Fruit fly (Drosophila melanogaster) whole organism, embryonic: ENCODE results near the gene GC.

Source experiments
- Atf3 ChIP-seq: fragments of 200-800 bp; sonication (Bioruptor generic); optimal IDR thresholded peaks from 3 replicates; lab custom pipeline; 2016; ENCODE audit warnings: missing biosample characterization, missing genetic modification characterization
- BEAF-32 ChIP-seq: fragments of 200-800 bp; sonication (Bioruptor generic); optimal IDR thresholded peaks from 3 replicates; lab custom pipeline; 2017; ENCODE audit warnings: missing biosample characterization, missing genetic modification characterization, mild to moderate bottlenecking, moderate library complexity, missing genetic modification reagents
- CG1024 ChIP-seq: fragments of 200-800 bp; sonication (Bioruptor generic); IDR thresholded peaks from 2 replicates; pipeline ENCODE4 v1.3.6; 2022; ENCODE audit warnings: missing biosample characterization, missing genetic modification characterization
- CG10267 ChIP-seq: fragments of 200-800 bp; sonication (Bioruptor generic); optimal IDR thresholded peaks from 2 replicates; lab custom pipeline; 2018; ENCODE audit warnings: missing biosample characterization, mild to moderate bottlenecking, missing genetic modification characterization, moderate library complexity
- CG10431 ChIP-seq: fragments of 200-800 bp; sonication (Bioruptor generic); optimal IDR thresholded peaks from 3 replicates; lab custom pipeline; 2018; ENCODE audit warnings: missing biosample characterization, mild to moderate bottlenecking, missing genetic modification characterization
- CG10959 ChIP-seq: fragments of 200-800 bp; sonication (Bioruptor generic); IDR thresholded peaks from 2 replicates; pipeline ENCODE4 v1.3.6; 2022; ENCODE audit warnings: missing biosample characterization, missing genetic modification characterization
- CG11247 ChIP-seq: fragments of 200-800 bp; sonication (Bioruptor generic); IDR thresholded peaks from 2 replicates; pipeline ENCODE4 v1.3.6; 2022; ENCODE audit warnings: missing biosample characterization, missing genetic modification characterization
- CG14860 ChIP-seq: fragments of 200-800 bp; sonication (Bioruptor generic); IDR thresholded peaks from 3 replicates; pipeline ENCODE4 v1.3.6; 2022; ENCODE audit warnings: missing biosample characterization, missing genetic modification characterization; ENCODE audit not compliant: partially characterized antibody
- CG15479 ChIP-seq: fragments of 200-800 bp; sonication (Bioruptor generic); optimal IDR thresholded peaks from 3 replicates; lab custom pipeline; 2019; ENCODE audit warnings: missing biosample characterization, mild to moderate bottlenecking, missing genetic modification characterization, moderate library complexity
- CG17912 ChIP-seq: fragments of 200-800 bp; sonication (Bioruptor generic); optimal IDR thresholded peaks from 2 replicates; lab custom pipeline; 2018; ENCODE audit warnings: missing biosample characterization, mild to moderate bottlenecking, missing genetic modification characterization
- CG18476 ChIP-seq: fragments of 200-800 bp; sonication (Bioruptor generic); optimal IDR thresholded peaks from 2 replicates; lab custom pipeline; 2016; ENCODE audit warnings: missing biosample characterization, mild to moderate bottlenecking, missing genetic modification characterization
- CG30403 ChIP-seq: fragments of 200-800 bp; sonication (Bioruptor generic); optimal IDR thresholded peaks from 3 replicates; lab custom pipeline; 2016; ENCODE audit warnings: missing biosample characterization, missing genetic modification characterization
- CG3065 ChIP-seq: fragments of 200-800 bp; sonication (Bioruptor generic); optimal IDR thresholded peaks from 2 replicates; lab custom pipeline; 2016; ENCODE audit warnings: missing biosample characterization, missing genetic modification characterization
- CG33557 ChIP-seq: fragments of 200-800 bp; sonication (Bioruptor generic); optimal IDR thresholded peaks from 2 replicates; lab custom pipeline; 2019; ENCODE audit warnings: missing biosample characterization, mild to moderate bottlenecking, missing genetic modification characterization, moderate library complexity
- CG4404 ChIP-seq: fragments of 200-800 bp; sonication (Bioruptor generic); IDR thresholded peaks from 2 replicates; pipeline ENCODE4 v1.3.6; 2022; ENCODE audit warnings: missing biosample characterization, missing genetic modification characterization
- CG5180 ChIP-seq: fragments of 200-800 bp; sonication (Bioruptor generic); optimal IDR thresholded peaks from 3 replicates; lab custom pipeline; 2017; ENCODE audit warnings: missing biosample characterization, missing genetic modification characterization, mild to moderate bottlenecking, moderate library complexity, missing genetic modification reagents
- CG6272 ChIP-seq: fragments of 200-800 bp; sonication (Bioruptor generic); IDR thresholded peaks from 2 replicates; pipeline ENCODE4 v1.3.6; 2022; ENCODE audit warnings: missing biosample characterization, missing genetic modification characterization
- CG6683 ChIP-seq: fragments of 200-800 bp; sonication (Bioruptor generic); optimal IDR thresholded peaks from 2 replicates; lab custom pipeline; 2017; ENCODE audit warnings: missing biosample characterization, mild to moderate bottlenecking, missing genetic modification characterization, missing genetic modification reagents
- CG6854 ChIP-seq: fragments of 200-800 bp; sonication (Bioruptor generic); optimal IDR thresholded peaks from 3 replicates; lab custom pipeline; 2017; ENCODE audit warnings: missing biosample characterization, mild to moderate bottlenecking, missing genetic modification characterization
- CG7786 ChIP-seq: fragments of 200-800 bp; sonication (Bioruptor generic); optimal IDR thresholded peaks from 2 replicates; lab custom pipeline; 2016; ENCODE audit warnings: missing biosample characterization, missing genetic modification characterization
- CG8089 ChIP-seq: fragments of 200-800 bp; sonication (Bioruptor generic); optimal IDR thresholded peaks from 3 replicates; lab custom pipeline; 2016; ENCODE audit warnings: missing biosample characterization, missing genetic modification characterization
- CG8290 ChIP-seq, 3 experiments: fragments of 200-800 bp; sonication (Bioruptor generic); optimal IDR thresholded peaks; 2 replicates each; lab custom pipeline; 2016 to 2019; ENCODE audit warnings: missing biosample characterization in 3 of 3, missing genetic modification characterization in 3 of 3, mild to moderate bottlenecking in 2 of 3, moderate library complexity in 1 of 3
- CG9609 ChIP-seq: fragments of 200-800 bp; sonication (Bioruptor generic); optimal IDR thresholded peaks from 3 replicates; lab custom pipeline; 2016; ENCODE audit warnings: missing biosample characterization, missing genetic modification characterization
- CG9817 ChIP-seq: fragments of 200-800 bp; sonication (Bioruptor generic); optimal IDR thresholded peaks from 2 replicates; lab custom pipeline; 2018; ENCODE audit warnings: missing biosample characterization, mild to moderate bottlenecking, missing genetic modification characterization, moderate library complexity
- E2f1 ChIP-seq: fragments of 200-800 bp; sonication (Bioruptor generic); IDR thresholded peaks from 2 replicates; pipeline ENCODE4 v1.3.6; 2022; ENCODE audit warnings: missing biosample characterization, missing genetic modification characterization
- Eip74EF ChIP-seq, 2 experiments: fragments of 200-800 bp in 1 of 2; fragments of >200 bp in 1 of 2; sonication (Bioruptor generic) in 1 of 2; optimal IDR thresholded peaks; 2 replicates each; lab custom pipeline; 2017 to 2019; ENCODE audit warnings: missing biosample characterization in 2 of 2, missing genetic modification characterization in 2 of 2, mild to moderate bottlenecking in 1 of 2, moderate library complexity in 1 of 2
- Fer1 ChIP-seq: fragments of 200-800 bp; sonication (Bioruptor generic); optimal IDR thresholded peaks from 2 replicates; lab custom pipeline; 2017; ENCODE audit warnings: missing biosample characterization, mild to moderate bottlenecking, missing genetic modification characterization
- Hmr ChIP-seq: fragments of 200-800 bp; sonication (Bioruptor generic); optimal IDR thresholded peaks from 3 replicates; lab custom pipeline; 2017; ENCODE audit warnings: mild to moderate bottlenecking, missing biosample characterization, missing genetic modification reagents, missing genetic modification characterization
- MBD-R2 ChIP-seq: fragments of 200-800 bp; sonication (Bioruptor generic); IDR thresholded peaks from 2 replicates; pipeline ENCODE4 v1.3.6; 2022; ENCODE audit warnings: missing biosample characterization, missing genetic modification characterization
- PHDP ChIP-seq: fragments of 200-800 bp; sonication (Bioruptor generic); optimal IDR thresholded peaks from 3 replicates; lab custom pipeline; 2018; ENCODE audit warnings: missing biosample characterization, mild to moderate bottlenecking, missing genetic modification characterization, moderate library complexity
- Ravus ChIP-seq: fragments of 200-800 bp; sonication (Bioruptor generic); IDR thresholded peaks from 2 replicates; pipeline ENCODE4 v1.3.6; 2022; ENCODE audit warnings: missing biosample characterization, missing genetic modification characterization
- ap ChIP-seq: fragments of 200-800 bp; sonication (Bioruptor generic); IDR thresholded peaks from 2 replicates; pipeline ENCODE4 v1.3.6; 2022; ENCODE audit warnings: missing biosample characterization, missing genetic modification characterization
- bab2 ChIP-seq: fragments of 200-800 bp; sonication (Bioruptor generic); optimal IDR thresholded peaks from 2 replicates; lab custom pipeline; 2016; ENCODE audit warnings: missing biosample characterization, missing genetic modification characterization
- bcd ChIP-seq: fragments of 200-800 bp; sonication (Bioruptor generic); optimal IDR thresholded peaks from 2 replicates; lab custom pipeline; 2017; ENCODE audit warnings: missing biosample characterization, mild to moderate bottlenecking, missing genetic modification characterization
- br ChIP-seq: fragments of >200 bp; optimal IDR thresholded peaks from 2 replicates; lab custom pipeline; 2017
- bsh ChIP-seq, 2 experiments: fragments of 200-800 bp; sonication (Bioruptor generic); optimal IDR thresholded peaks; 2 replicates each; lab custom pipeline; 2017 to 2018; ENCODE audit warnings: mild to moderate bottlenecking in 2 of 2, missing biosample characterization in 2 of 2, missing genetic modification characterization in 2 of 2, moderate library complexity in 1 of 2
- cad ChIP-seq: fragments of >200 bp; optimal IDR thresholded peaks from 2 replicates; lab custom pipeline; 2017; ENCODE audit warnings: missing biosample characterization, missing genetic modification characterization
- emc ChIP-seq: fragments of 200-800 bp; sonication (Bioruptor generic); optimal IDR thresholded peaks from 2 replicates; lab custom pipeline; 2016; ENCODE audit warnings: missing biosample characterization, missing genetic modification characterization
- en ChIP-seq: fragments of 200-800 bp; sonication (Bioruptor generic); optimal IDR thresholded peaks from 2 replicates; lab custom pipeline; 2016; ENCODE audit warnings: missing biosample characterization, missing genetic modification characterization
- fd102C ChIP-seq: fragments of 200-800 bp; sonication (Bioruptor generic); optimal IDR thresholded peaks from 2 replicates; lab custom pipeline; 2018; ENCODE audit warnings: missing biosample characterization, mild to moderate bottlenecking, missing genetic modification characterization, moderate library complexity
- gcm ChIP-seq: fragments of 200-800 bp; sonication (Bioruptor generic); optimal IDR thresholded peaks from 2 replicates; lab custom pipeline; 2019; ENCODE audit warnings: missing biosample characterization, mild to moderate bottlenecking, missing genetic modification characterization, moderate library complexity
- gcm2 ChIP-seq: fragments of 200-800 bp; sonication (Bioruptor generic); optimal IDR thresholded peaks from 2 replicates; lab custom pipeline; 2016; ENCODE audit warnings: missing biosample characterization, missing genetic modification characterization
- her ChIP-seq: fragments of 200-800 bp; sonication (Bioruptor generic); optimal IDR thresholded peaks from 2 replicates; lab custom pipeline; 2016; ENCODE audit warnings: missing biosample characterization, missing genetic modification characterization
- lilli ChIP-seq: fragments of 200-800 bp; sonication (Bioruptor generic); optimal IDR thresholded peaks from 3 replicates; lab custom pipeline; 2016; ENCODE audit warnings: missing biosample characterization, missing genetic modification characterization
- mam ChIP-seq: fragments of 200-800 bp; sonication (Bioruptor generic); optimal IDR thresholded peaks from 3 replicates; lab custom pipeline; 2016; ENCODE audit warnings: missing biosample characterization, missing genetic modification characterization
- pho ChIP-seq: fragments of 200-800 bp; sonication (Bioruptor generic); optimal IDR thresholded peaks from 2 replicates; lab custom pipeline; 2016; ENCODE audit warnings: missing biosample characterization, missing genetic modification characterization
- ro ChIP-seq: fragments of 200-800 bp; sonication (Bioruptor generic); IDR thresholded peaks from 2 replicates; pipeline ENCODE4 v1.3.6; 2022; ENCODE audit warnings: missing biosample characterization, missing genetic modification characterization
- schlank ChIP-seq: fragments of 200-800 bp; sonication (Bioruptor generic); optimal IDR thresholded peaks from 2 replicates; lab custom pipeline; 2018; ENCODE audit warnings: missing biosample characterization, mild to moderate bottlenecking, missing genetic modification characterization
- sisA ChIP-seq: fragments of 200-800 bp; sonication (Bioruptor generic); IDR thresholded peaks from 2 replicates; pipeline ENCODE4 v1.3.6; 2022; ENCODE audit warnings: missing biosample characterization, missing genetic modification characterization
- sob ChIP-seq: fragments of 200-800 bp; sonication (Bioruptor generic); IDR thresholded peaks from 2 replicates; pipeline ENCODE4 v1.3.6; 2022; ENCODE audit warnings: missing biosample characterization, missing genetic modification characterization
- sug ChIP-seq: fragments of 200-800 bp; optimal IDR thresholded peaks from 2 replicates; lab custom pipeline; 2019; ENCODE audit warnings: missing biosample characterization, mild to moderate bottlenecking, missing genetic modification characterization, moderate library complexity

Gene GC

DNA sequence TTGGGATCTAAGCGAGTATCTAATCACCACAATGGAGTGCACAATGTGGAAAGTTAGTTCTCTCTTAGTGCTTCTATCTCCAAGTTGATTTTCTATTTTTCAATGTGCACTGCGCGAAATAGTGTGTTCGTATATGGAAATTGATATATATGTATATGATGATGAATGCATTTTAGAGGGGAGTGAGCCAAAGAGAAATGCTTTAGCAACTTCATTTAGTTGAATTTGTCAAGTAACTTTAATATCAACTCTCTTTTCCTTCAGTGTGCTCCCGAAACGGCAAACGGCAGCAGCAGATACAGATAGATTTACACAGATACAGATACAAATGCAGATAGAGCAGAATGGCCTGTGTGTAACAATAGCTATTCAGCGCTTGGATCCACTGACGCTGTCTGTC is 45.1 kb downstream of the GC start (continued):
- TF ChIP-seq CG15479 (no peak), bsh (GFP tag; optimal IDR thresholded peaks at IDR 0.05; lab: Kevin White, UChicago) (peak; percentile 46 to 86), CG9609 (GFP tag; lab: Kevin White, UChicago) (peak; percentile 61), CG6854 (GFP tag; lab: Kevin White, UChicago) (no peak), ap (GFP tag; lab: Robert Waterston, UW) (peak; percentile 59), MBD-R2 (peak; percentile 23; the same call in 1 of the 2 replicates), BEAF-32 (no peak), CG3065 (GFP tag; lab: Kevin White, UChicago) (peak; percentile 22), gcm (GFP tag; lab: Kevin White, UChicago) (peak; percentile 24), CG1024 (GFP tag; lab: Robert Waterston, UW) (no peak), CG6272 (GFP tag; lab: Robert Waterston, UW) (no peak), CG30403 (GFP tag; lab: Kevin White, UChicago) (peak; percentile 68), PHDP (peak; percentile 62), Eip74EF (GFP tag; optimal IDR thresholded peaks at IDR 0.05; lab: Kevin White, UChicago) (peak in 1 of 2 experiments; percentile 46), lilli (GFP tag; lab: Kevin White, UChicago) (peak; percentile 55), br (lab: Kevin White, UChicago) (no peak), CG10431 (no peak), CG6683 (GFP tag; lab: Kevin White, UChicago) (no peak), pho (no peak), CG7786 (GFP tag; lab: Kevin White, UChicago) (peak; percentile 26), CG17912 (no peak), Hmr (GFP tag; lab: Kevin White, UChicago) (peak; percentile 7), CG14860 (GFP tag; lab: Robert Waterston, UW) (no peak), emc (GFP tag; lab: Kevin White, UChicago) (no peak), sob (GFP tag; lab: Robert Waterston, UW) (peak; percentile 55; the same call in 1 of the 2 replicates), cad (GFP tag; lab: Kevin White, UChicago) (no peak), CG8089 (GFP tag; lab: Kevin White, UChicago) (peak; percentile 38), gcm2 (GFP tag; lab: Kevin White, UChicago) (no peak), CG18476 (GFP tag; lab: Kevin White, UChicago) (no peak), en (GFP tag; lab: Kevin White, UChicago) (peak; percentile 18), Ravus (GFP tag; lab: Robert Waterston, UW) (no peak), bcd (peak; percentile 58), her (GFP tag; lab: Kevin White, UChicago) (peak; percentile 11), E2f1 (peak; percentile 34; the same call in 1 of the 2 replicates), Atf3 (GFP tag; lab: Kevin White, UChicago) (peak; percentile 52), CG5180 (GFP tag; lab: Kevin White, UChicago) (no peak), CG11247 (GFP tag; lab: Robert Waterston, UW) (0 out of 2 replicates have a peak, but pooled peaks have one; percentile 42), bab2 (GFP tag; lab: Kevin White, UChicago) (peak; percentile 69), CG8290 (GFP tag; optimal IDR thresholded peaks at IDR 0.05; lab: Kevin White, UChicago) (no peak), CG8290 (tag; optimal IDR thresholded peaks at IDR 0.05; lab: Kevin White, UChicago) (peak in 1 of 2 experiments; percentile 75), CG33557 (GFP tag; lab: Kevin White, UChicago) (no peak), CG9817 (peak; percentile 39), CG10267 (tag; lab: Kevin White, UChicago) (peak; percentile 59), Fer1 (no peak), ro (GFP tag; lab: Robert Waterston, UW) (no peak), fd102C (GFP tag; lab: Kevin White, UChicago) (no peak), mam (GFP tag; lab: Kevin White, UChicago) (no peak), CG4404 (GFP tag; lab: Robert Waterston, UW) (peak; percentile 72), schlank (tag; lab: Kevin White, UChicago) (no peak), CG10959 (GFP tag; lab: Robert Waterston, UW) (no peak), sisA (GFP tag; lab: Robert Waterston, UW) (peak; percentile 30; the same call in 1 of the 2 replicates), sug (no peak)
